Fruit fly (Drosophila melanogaster): Measurements from ENCODE around the gene Herp.
A peak's percentile ranks its signal among the peaks of the same experiment; 100 is the strongest.

Gene Herp

dm6 chr2L:7756835-7757234 lies 43.0 kb downstream of the Herp start (continued):
- TF ChIP-seq CG12219 (GFP tag; optimal IDR thresholded peaks at IDR 0.05) = no peak
- no peak for TF ChIP-seq CG8359 (GFP tag; optimal IDR thresholded peaks at IDR 0.05; ENCODE audit: borderline replicate concordance)
- TF ChIP-seq cwo (GFP tag; optimal IDR thresholded peaks at IDR 0.05) = no peak
- TF ChIP-seq jigr1 (GFP tag; IDR thresholded peaks at IDR 0.05) = no peak
- TF ChIP-seq dm (GFP tag; optimal IDR thresholded peaks at IDR 0.05) = no peak
- TF ChIP-seq CG12744 (GFP tag; optimal IDR thresholded peaks at IDR 0.05) = no peak
- no peak for TF ChIP-seq Nf-YB (GFP tag; optimal IDR thresholded peaks at IDR 0.05)
- no peak for TF ChIP-seq D (optimal IDR thresholded peaks at IDR 0.05)
- TF ChIP-seq D (GFP tag; optimal IDR thresholded peaks at IDR 0.05) = no peak
- TF ChIP-seq Ets65A (GFP tag) = no peak
- no peak for TF ChIP-seq toy (GFP tag; IDR thresholded peaks at IDR 0.05)

DNA sequence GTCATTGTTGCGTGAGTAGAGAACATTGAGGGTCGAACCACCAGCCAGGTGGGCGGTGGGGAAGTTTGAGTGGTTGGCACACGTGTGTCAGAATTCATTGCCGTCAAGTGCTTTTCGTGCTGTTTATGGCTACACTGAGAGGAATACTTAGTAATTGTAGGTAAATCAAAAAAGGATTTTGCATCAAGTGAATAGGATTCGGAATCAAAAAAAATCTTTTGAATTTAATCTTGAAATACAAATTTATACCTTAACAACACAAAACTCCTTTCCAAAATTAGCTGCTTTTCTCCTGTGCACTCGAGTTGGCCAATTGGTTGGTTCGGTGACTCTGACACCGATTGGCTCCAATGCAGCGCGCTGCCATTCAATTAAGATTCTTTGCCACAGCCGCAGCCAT lies 45.3 kb downstream of the Herp start:
- TF ChIP-seq sens (GFP tag) (peak; percentile 46), Drgx (GFP tag; IDR thresholded peaks at IDR 0.05) (peak; percentile 68), pfk (GFP tag; optimal IDR thresholded peaks at IDR 0.05) (no peak), row (GFP tag; IDR thresholded peaks at IDR 0.05) (0 out of 3 replicates have a peak, but pooled peaks have one; percentile 14), prd (optimal IDR thresholded peaks at IDR 0.05) (no peak), prd (GFP tag; IDR thresholded peaks at IDR 0.05) (0 out of 3 replicates have a peak, but pooled peaks have one; percentile 13)

DNA sequence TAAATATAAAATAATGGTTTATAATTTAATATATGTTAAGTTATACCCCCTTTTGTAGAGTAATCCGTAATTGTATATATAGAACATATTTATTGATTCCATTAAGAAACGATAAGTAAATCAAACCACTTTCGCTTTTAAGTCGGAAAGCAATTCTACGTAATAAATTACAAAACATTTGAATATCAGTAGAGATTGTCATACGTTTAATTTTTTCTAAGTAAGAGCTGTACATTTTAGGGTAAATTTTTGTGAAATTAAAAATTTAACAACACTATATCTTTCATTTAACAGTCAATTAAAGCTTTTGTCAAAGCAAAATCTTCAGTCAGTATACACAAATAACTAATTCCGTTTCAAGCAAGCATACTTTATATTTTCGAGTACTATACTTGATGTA lies 46.0 kb downstream of the Herp start, which contains the start of gene CG46025:
CG46025 (plus strand) TSS at position 301 of the 400 bp plus-strand sequence.
- TF ChIP-seq CG11085 (GFP tag; IDR thresholded peaks at IDR 0.05) (no peak), CG13123 (GFP tag; optimal IDR thresholded peaks at IDR 0.05) (no peak), CkIIα-i1 (GFP tag; IDR thresholded peaks at IDR 0.05) (no peak), CG10274 (GFP tag; optimal IDR thresholded peaks at IDR 0.05) (no peak), CG14965 (GFP tag; optimal IDR thresholded peaks at IDR 0.05; ENCODE audit: borderline replicate concordance) (no peak), pnt (GFP tag; optimal IDR thresholded peaks at IDR 0.05) (no peak), emc (GFP tag; optimal IDR thresholded peaks at IDR 0.05) (no peak), wdn (GFP tag; IDR thresholded peaks at IDR 0.05) (no peak), ERR (GFP tag; optimal IDR thresholded peaks at IDR 0.05) (no peak), HLH4C (GFP tag; IDR thresholded peaks at IDR 0.05; ENCODE audit: partially characterized antibody) (no peak), CG12391 (tag; optimal IDR thresholded peaks at IDR 0.05) (no peak), gsb-n (tag; optimal IDR thresholded peaks at IDR 0.05) (no peak), trem (tag; optimal IDR thresholded peaks at IDR 0.05) (no peak), E2f1 (GFP tag; IDR thresholded peaks at IDR 0.05) (no peak), Mad (GFP tag; optimal IDR thresholded peaks at IDR 0.05) (no peak), caup (GFP tag; optimal IDR thresholded peaks at IDR 0.05; ENCODE audit: severe bottlenecking) (no peak), CG32767 (GFP tag; IDR thresholded peaks at IDR 0.05) (no peak), kah (GFP tag; optimal IDR thresholded peaks at IDR 0.05) (no peak), Elba2 (GFP tag; optimal IDR thresholded peaks at IDR 0.05) (no peak), CG4730 (GFP tag; IDR thresholded peaks at IDR 0.05) (no peak)

- TF ChIP-seq gcm2 (GFP tag; optimal IDR thresholded peaks at IDR 0.05) = no peak
- TF ChIP-seq ap (GFP tag; IDR thresholded peaks at IDR 0.05) = no peak
- no peak for TF ChIP-seq CG11398 (GFP tag; optimal IDR thresholded peaks at IDR 0.05)
- no peak for TF ChIP-seq CG9609 (GFP tag; optimal IDR thresholded peaks at IDR 0.05)
- no peak for TF ChIP-seq Lhr (GFP tag; optimal IDR thresholded peaks at IDR 0.05)
- TF ChIP-seq BtbVII (GFP tag; optimal IDR thresholded peaks at IDR 0.05) = no peak
- no peak for TF ChIP-seq CG6254 (GFP tag; optimal IDR thresholded peaks at IDR 0.05)
- TF ChIP-seq D19A (tag; optimal IDR thresholded peaks at IDR 0.05) = no peak
- TF ChIP-seq HmgZ (tag; optimal IDR thresholded peaks at IDR 0.05) = no peak
- TF ChIP-seq Hr39 (optimal IDR thresholded peaks at IDR 0.05) = no peak
Observed at dm6 chr2L:7753086-7753485, 46.8 kb downstream of the Herp start, which contains the start of gene CG7203. CG7203 (minus strand) TSS chr2L:7753186.
